Worm (Caenorhabditis elegans) whole organism, early embryonic: ENCODE results near the gene taf-13.

Experiments used
- B0310.2 ChIP-seq: sonication (generic microtip); optimal IDR thresholded peaks from 2 replicates; lab custom pipeline; 2016; ENCODE audit warnings: mild to moderate bottlenecking, missing genetic modification characterization, missing compliant biosample characterization
- F13C5.2 ChIP-seq: sonication (generic microtip); optimal IDR thresholded peaks from 2 replicates; lab custom pipeline; 2017; ENCODE audit warnings: mild to moderate bottlenecking, missing genetic modification characterization, inconsistent platforms, missing compliant biosample characterization
- aly-1 ChIP-seq: sonication (generic microtip); optimal IDR thresholded peaks from 2 replicates; lab custom pipeline; 2016; ENCODE audit warnings: missing genetic modification characterization, missing compliant biosample characterization
- ama-1 ChIP-seq: fragments of 150-350 bp; optimal IDR thresholded peaks from 2 replicates; lab custom pipeline; 2014
- ceh-13 ChIP-seq: fragments of 200-800 bp; sonication (Bioruptor generic); optimal IDR thresholded peaks from 2 replicates; lab custom pipeline; 2018; ENCODE audit warnings: mild to moderate bottlenecking, missing genetic modification characterization, missing compliant biosample characterization
- ceh-36 ChIP-seq: sonication (generic microtip); optimal IDR thresholded peaks from 2 replicates; lab custom pipeline; 2016; ENCODE audit warnings: missing genetic modification characterization, inconsistent platforms, missing compliant biosample characterization
- ets-7 ChIP-seq: sonication (generic microtip); optimal IDR thresholded peaks from 2 replicates; lab custom pipeline; 2016; ENCODE audit warnings: missing genotype, missing genetic modification characterization, missing compliant biosample characterization
- flt-1 ChIP-seq: fragments of 200-800 bp; sonication (Bioruptor generic); IDR thresholded peaks from 2 replicates; pipeline ENCODE4 v1.3.6; 2022; ENCODE audit warnings: missing genetic modification characterization, missing compliant biosample characterization
- hmbx-1 ChIP-seq: sonication (generic microtip); optimal IDR thresholded peaks from 2 replicates; lab custom pipeline; 2016; ENCODE audit warnings: mild to moderate bottlenecking, missing genetic modification characterization, missing compliant biosample characterization
- hmg-4 ChIP-seq: fragments of 200-800 bp; sonication (Bioruptor generic); optimal IDR thresholded peaks from 2 replicates; lab custom pipeline; 2018; ENCODE audit warnings: mild to moderate bottlenecking, missing genetic modification characterization, missing compliant biosample characterization
- hnd-1 ChIP-seq: sonication (generic microtip); optimal IDR thresholded peaks from 2 replicates; lab custom pipeline; 2016; ENCODE audit warnings: missing genetic modification characterization, missing compliant biosample characterization
- pes-1 ChIP-seq: fragments of 200-800 bp; sonication (Bioruptor generic); IDR thresholded peaks from 2 replicates; pipeline ENCODE4 v1.3.6; 2022; ENCODE audit warnings: missing genetic modification reagents, missing genetic modification characterization, missing compliant biosample characterization
- scrt-1 ChIP-seq: fragments of 200-800 bp; sonication (Bioruptor generic); IDR thresholded peaks from 2 replicates; pipeline ENCODE4 v1.3.6; 2022; ENCODE audit warnings: missing genetic modification characterization, missing compliant biosample characterization
- sea-1 ChIP-seq: fragments of 200-800 bp; sonication (Bioruptor generic); conservative IDR thresholded peaks from 2 replicates; pipeline ENCODE4 v1.3.6; 2022; ENCODE audit warnings: missing genetic modification characterization, missing compliant biosample characterization
- tbx-11 ChIP-seq: fragments of 200-800 bp; sonication (Bioruptor generic); IDR thresholded peaks from 2 replicates; pipeline ENCODE4 v1.3.6; 2022; ENCODE audit warnings: missing genetic modification characterization, missing compliant biosample characterization
- tbx-37 ChIP-seq: fragments of 200-800 bp; sonication (Bioruptor generic); conservative IDR thresholded peaks from 2 replicates; pipeline ENCODE4 v1.3.6; 2022; ENCODE audit warnings: missing genetic modification reagents, missing genetic modification characterization, missing compliant biosample characterization
- tra-4 ChIP-seq: sonication (generic microtip); optimal IDR thresholded peaks from 2 replicates; lab custom pipeline; 2017; ENCODE audit warnings: missing genetic modification characterization, missing compliant biosample characterization

taf-13 gene

DNA sequence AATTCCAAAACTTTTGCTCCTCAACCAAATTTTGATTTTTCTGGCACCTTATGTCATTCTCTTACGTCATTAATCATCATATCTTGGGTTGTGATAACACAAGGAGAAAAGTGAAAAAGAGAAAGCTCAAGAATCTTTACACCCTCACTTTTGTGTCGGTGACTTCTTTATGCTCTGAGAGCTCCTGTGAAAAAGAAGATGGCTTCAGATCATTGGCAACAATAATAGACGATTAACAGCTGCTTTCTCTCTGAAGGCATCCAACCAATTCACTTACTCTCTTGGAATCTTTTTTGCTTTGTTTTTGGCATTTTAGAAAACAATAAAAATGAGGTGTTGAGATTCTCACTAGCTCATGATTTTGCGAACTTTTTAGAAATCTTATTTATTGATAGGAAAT is 35.9 kb downstream of the taf-13 start:
- no peak for TF ChIP-seq scrt-1
- TF ChIP-seq sea-1 (GFP tag; lab: Robert Waterston, UW) = no peak
- TF ChIP-seq hmg-4 = no peak
- no peak for TF ChIP-seq tbx-11 (GFP tag; lab: Robert Waterston, UW)
- no peak for TF ChIP-seq B0310.2 (tag; lab: Kevin White, UChicago)
- no peak for TF ChIP-seq tra-4 (tag; lab: Kevin White, UChicago)
- TF ChIP-seq aly-1 = no peak
- TF ChIP-seq pes-1 (GFP tag; lab: Robert Waterston, UW) = no peak
- TF ChIP-seq hnd-1 = no peak
- TF ChIP-seq ceh-36 = no peak
- no peak for TF ChIP-seq hmbx-1
- no peak for TF ChIP-seq ceh-13
- no peak for TF ChIP-seq tbx-37 (GFP tag; lab: Robert Waterston, UW)
- no peak for TF ChIP-seq F13C5.2 (tag; lab: Kevin White, UChicago)
- no peak for TF ChIP-seq flt-1 (GFP tag; lab: Robert Waterston, UW)
- no peak for TF ChIP-seq ets-7 (tag; lab: Kevin White, UChicago)
- TF ChIP-seq ama-1 (lab: Kevin White, UChicago) = no peak

DNA sequence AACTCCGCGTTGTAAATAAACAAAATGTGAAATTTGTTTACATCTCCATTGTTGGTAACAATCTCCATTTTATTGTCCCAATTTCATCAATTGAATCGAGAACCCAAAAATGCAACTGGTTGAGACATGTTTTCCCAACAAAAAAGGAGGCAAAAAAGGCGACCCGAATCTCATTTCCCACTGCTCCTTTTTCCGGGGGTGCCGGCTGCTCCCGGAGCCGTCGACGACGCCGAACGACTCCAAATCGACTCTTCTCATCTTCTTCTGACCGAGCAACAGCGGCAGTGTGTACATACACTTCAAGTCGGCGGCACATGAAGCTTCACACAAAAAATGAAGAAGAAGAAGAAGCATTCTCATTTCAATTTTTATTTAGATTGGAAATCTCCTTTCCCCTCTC is 39.0 kb downstream of the taf-13 start:
- TF ChIP-seq tbx-11 (GFP tag; lab: Robert Waterston, UW) (no peak), hmbx-1 (no peak), ceh-13 (no peak), sea-1 (GFP tag; lab: Robert Waterston, UW) (no peak), ets-7 (tag; lab: Kevin White, UChicago) (no peak)

DNA sequence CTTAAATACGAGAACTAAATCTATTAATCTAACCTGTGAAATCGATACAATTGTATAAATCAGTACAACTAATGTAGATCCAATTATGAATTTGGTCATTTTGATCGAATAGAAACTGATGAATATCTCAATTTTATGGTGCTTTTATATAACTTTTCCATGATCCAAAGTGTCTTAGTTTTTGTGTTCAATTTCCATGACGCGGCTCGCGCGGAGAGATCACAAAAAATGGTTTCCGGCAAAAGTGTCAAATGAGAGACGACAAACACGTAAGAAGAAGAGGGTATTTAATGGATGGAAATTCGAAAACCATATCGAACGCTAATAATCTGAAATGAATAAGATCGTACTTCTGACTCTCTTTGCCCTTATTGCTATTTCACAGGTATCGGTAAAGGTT is 40.8 kb downstream of the taf-13 start, which contains the start of the genes C06A1.6 and C06A1.7:
TSS of gene C06A1.6 (minus strand) at position 101 of the 400 bp plus-strand sequence.
TSS of gene C06A1.7 (plus strand) at position 314 of the 400 bp plus-strand sequence.
- TF ChIP-seq sea-1 (GFP tag; lab: Robert Waterston, UW) = no peak
- no peak for TF ChIP-seq ama-1 (lab: Kevin White, UChicago)
- TF ChIP-seq tra-4 (tag; lab: Kevin White, UChicago) = no peak
- TF ChIP-seq hmg-4 = no peak
- TF ChIP-seq pes-1 (GFP tag; lab: Robert Waterston, UW) = no peak
- no peak for TF ChIP-seq tbx-11 (GFP tag; lab: Robert Waterston, UW)

DNA sequence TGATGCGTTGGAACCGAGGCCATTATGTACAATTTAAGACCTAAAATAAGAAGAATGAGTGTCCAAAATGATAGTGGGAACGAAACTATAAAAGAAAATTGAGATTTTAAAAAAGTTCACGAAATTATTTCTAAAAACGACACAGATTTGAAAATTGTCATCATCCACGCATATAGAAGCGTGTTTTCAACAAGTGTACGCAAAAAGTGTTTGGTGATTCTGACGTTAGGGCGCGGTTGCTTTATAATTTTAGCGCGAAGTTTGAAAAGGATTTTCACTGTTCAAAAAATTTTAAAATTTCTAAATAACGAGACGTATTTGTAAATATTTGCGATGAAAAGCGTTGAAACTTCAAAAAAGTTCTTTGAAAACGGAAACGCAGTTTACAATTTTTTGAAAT is 42.0 kb downstream of the taf-13 start, which contains the start of gene cdc-48.1:
TSS of gene cdc-48.1 (minus strand) at position 40 of the 400 bp plus-strand sequence.
- TF ChIP-seq ceh-13 (peak; percentile 47), ama-1 (lab: Kevin White, UChicago) (no peak), pes-1 (GFP tag; lab: Robert Waterston, UW) (peak; percentile 82), hmg-4 (peak; percentile 65), sea-1 (GFP tag; lab: Robert Waterston, UW) (peak; percentile 86), hmbx-1 (peak; percentile 51), tbx-37 (GFP tag; lab: Robert Waterston, UW) (peak; percentile 75), ets-7 (tag; lab: Kevin White, UChicago) (peak; percentile 45), ceh-36 (peak; percentile 54), tra-4 (tag; lab: Kevin White, UChicago) (peak; percentile 60), flt-1 (GFP tag; lab: Robert Waterston, UW) (peak; percentile 81), hnd-1 (peak; percentile 42), scrt-1 (peak; percentile 57; the same call in 1 of the 2 replicates), B0310.2 (tag; lab: Kevin White, UChicago) (peak; percentile 74), tbx-11 (GFP tag; lab: Robert Waterston, UW) (peak; percentile 57; the same call in 1 of the 2 replicates), F13C5.2 (tag; lab: Kevin White, UChicago) (peak; percentile 99), aly-1 (no peak)

DNA sequence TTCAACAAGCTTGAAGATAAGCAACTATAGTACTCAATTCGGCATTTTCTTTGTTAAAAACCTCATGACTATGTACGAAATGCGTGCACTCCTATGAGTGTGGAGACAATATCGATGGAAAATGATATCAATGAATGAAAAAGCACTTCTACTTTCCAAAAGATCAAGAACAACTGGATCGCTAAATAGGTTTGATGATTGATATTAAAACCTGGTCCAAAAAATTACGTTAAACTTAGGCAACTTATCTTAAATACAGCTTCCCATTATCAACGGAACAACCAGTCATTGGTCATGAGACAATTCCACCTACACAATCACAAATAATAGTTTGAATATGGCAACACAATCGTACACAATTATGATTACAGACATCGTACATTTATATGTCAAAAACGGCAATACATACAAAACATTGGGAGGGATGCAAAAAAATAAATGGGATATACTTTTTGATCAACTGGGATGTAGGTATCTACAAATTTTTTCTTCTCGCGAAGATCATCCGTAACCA is 45.7 kb downstream of the taf-13 start:
- TF ChIP-seq tbx-37 (GFP tag; lab: Robert Waterston, UW) = no peak
- TF ChIP-seq ceh-13 = no peak
- TF ChIP-seq sea-1 (GFP tag; lab: Robert Waterston, UW) = no peak
- TF ChIP-seq flt-1 (GFP tag; lab: Robert Waterston, UW) = no peak
- TF ChIP-seq tra-4 (tag; lab: Kevin White, UChicago) = no peak
- no peak for TF ChIP-seq ceh-36
- no peak for TF ChIP-seq hmg-4
- no peak for TF ChIP-seq hnd-1
- no peak for TF ChIP-seq pes-1 (GFP tag; lab: Robert Waterston, UW)
- TF ChIP-seq B0310.2 (tag; lab: Kevin White, UChicago) = no peak

DNA sequence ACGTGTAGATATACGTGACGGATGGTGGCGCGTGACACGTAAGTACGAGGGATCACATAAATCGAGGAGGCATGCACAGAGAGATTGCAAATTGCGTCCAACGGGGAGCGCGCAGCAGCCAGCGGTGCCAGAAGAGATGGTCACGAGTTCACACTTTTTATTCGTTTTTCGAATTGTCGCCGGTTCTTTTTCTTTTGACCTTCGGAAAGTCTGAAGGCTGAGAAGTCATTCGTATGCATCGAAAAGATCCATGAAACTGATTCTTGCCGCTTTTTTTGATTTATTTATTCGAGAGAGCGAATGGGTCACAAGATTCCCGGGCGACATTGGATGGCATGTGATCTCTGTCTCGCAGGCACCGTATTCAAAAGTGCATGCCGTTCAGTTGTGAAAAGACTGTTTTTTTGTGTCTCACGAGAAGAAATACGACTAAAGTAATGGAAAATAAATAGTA is 46.4 kb downstream of the taf-13 start:
- TF ChIP-seq F13C5.2 (tag; lab: Kevin White, UChicago) (no peak), ceh-36 (no peak), flt-1 (GFP tag; lab: Robert Waterston, UW) (no peak), ets-7 (tag; lab: Kevin White, UChicago) (no peak), hnd-1 (no peak), hmbx-1 (no peak)

DNA sequence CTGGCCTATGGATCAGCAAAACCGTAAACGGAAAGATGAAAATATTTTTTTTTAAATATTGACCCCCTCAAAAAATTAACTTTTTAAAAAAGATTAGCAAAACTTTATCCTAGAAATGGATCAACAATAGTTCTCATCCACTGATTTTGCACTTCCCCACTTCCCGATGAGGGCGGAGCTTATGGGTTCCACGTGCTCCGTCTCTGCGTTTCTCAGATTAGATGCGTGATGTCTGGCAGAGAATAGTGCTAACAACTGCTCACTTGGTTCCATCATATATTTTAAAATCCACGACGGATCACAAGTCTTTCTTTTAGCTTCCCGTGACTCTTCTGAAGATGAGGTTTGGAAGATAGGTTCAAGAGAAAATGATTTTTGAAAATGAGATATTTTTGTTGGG is 47.1 kb downstream of the taf-13 start:
- TF ChIP-seq tra-4 (tag; lab: Kevin White, UChicago) = no peak
- TF ChIP-seq pes-1 (GFP tag; lab: Robert Waterston, UW) = no peak
- no peak for TF ChIP-seq ceh-13
- no peak for TF ChIP-seq B0310.2 (tag; lab: Kevin White, UChicago)
- TF ChIP-seq ama-1 (lab: Kevin White, UChicago) = no peak
- no peak for TF ChIP-seq sea-1 (GFP tag; lab: Robert Waterston, UW)
- no peak for TF ChIP-seq flt-1 (GFP tag; lab: Robert Waterston, UW)
- no peak for TF ChIP-seq tbx-37 (GFP tag; lab: Robert Waterston, UW)
- no peak for TF ChIP-seq ets-7 (tag; lab: Kevin White, UChicago)
- no peak for TF ChIP-seq ceh-36
- TF ChIP-seq F13C5.2 (tag; lab: Kevin White, UChicago) = no peak
- no peak for TF ChIP-seq hmg-4

DNA sequence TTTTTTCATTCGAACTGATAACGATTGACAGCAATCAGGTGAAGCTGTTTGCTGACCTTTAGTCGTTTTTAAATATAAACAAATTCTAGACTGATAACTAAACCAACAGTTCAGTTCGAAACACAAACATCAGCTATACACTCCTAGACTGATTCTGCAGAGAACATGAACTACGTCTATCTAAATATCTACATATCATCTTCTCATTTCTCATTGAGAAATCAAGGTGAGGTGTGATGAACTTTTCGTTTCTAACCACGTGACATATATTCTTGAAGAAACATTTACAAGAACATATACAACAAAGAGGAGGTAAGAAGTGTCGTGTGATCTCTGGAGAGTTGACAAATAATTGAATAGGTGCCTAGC is 48.2 kb downstream of the taf-13 start:
- TF ChIP-seq ama-1 (lab: Kevin White, UChicago) (no peak), ceh-36 (no peak), scrt-1 (no peak), hmbx-1 (no peak), aly-1 (no peak), pes-1 (GFP tag; lab: Robert Waterston, UW) (no peak), ceh-13 (no peak), tbx-37 (GFP tag; lab: Robert Waterston, UW) (no peak), flt-1 (GFP tag; lab: Robert Waterston, UW) (no peak), ets-7 (tag; lab: Kevin White, UChicago) (no peak), tra-4 (tag; lab: Kevin White, UChicago) (no peak), B0310.2 (tag; lab: Kevin White, UChicago) (no peak), sea-1 (GFP tag; lab: Robert Waterston, UW) (no peak), tbx-11 (GFP tag; lab: Robert Waterston, UW) (no peak), hmg-4 (no peak), hnd-1 (no peak)
